Fruit fly (Drosophila melanogaster): ENCODE measurements around the gene CG17726.

CG17726 gene

DNA sequence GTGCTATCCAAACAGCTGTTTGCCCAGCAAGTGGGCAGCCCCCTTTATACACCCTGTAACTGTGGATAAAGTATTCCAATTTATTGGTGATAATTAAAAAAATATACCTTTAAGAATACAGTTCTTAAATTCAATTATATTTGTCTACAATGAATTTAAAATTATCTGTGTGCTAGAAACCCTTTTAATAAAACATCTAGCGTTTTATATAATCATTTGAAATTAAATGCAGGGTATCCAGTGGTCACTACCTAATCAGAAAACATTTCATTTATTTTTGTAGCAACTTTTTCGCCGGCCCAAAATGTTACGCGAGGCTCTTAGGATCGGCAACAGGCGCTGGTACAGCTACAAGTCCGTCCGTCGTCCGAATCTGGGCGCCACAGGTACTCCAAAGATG lies at the start of gene CG17726 (continued):
- TF ChIP-seq CG3838 (GFP tag; optimal IDR thresholded peaks at IDR 0.05) (peak; percentile 85), CG7987 (GFP tag; optimal IDR thresholded peaks at IDR 0.05) (peak; percentile 65), CG16779 (GFP tag; IDR thresholded peaks at IDR 0.05) (peak; percentile 90), Sin3A (optimal IDR thresholded peaks at IDR 0.05) (no peak), CG14860 (GFP tag; IDR thresholded peaks at IDR 0.05; ENCODE audit: partially characterized antibody) (no peak), luna (GFP tag; optimal IDR thresholded peaks at IDR 0.05) (peak; percentile 27), gsb-n (tag; optimal IDR thresholded peaks at IDR 0.05) (peak; percentile 99), ems (GFP tag; optimal IDR thresholded peaks at IDR 0.05) (peak; percentile 87), Spps (tag; optimal IDR thresholded peaks at IDR 0.05) (peak; percentile 96), jumu (GFP tag; optimal IDR thresholded peaks at IDR 0.05) (peak; percentile 79), stwl (tag; optimal IDR thresholded peaks at IDR 0.05) (peak; percentile 80), ssp (GFP tag; IDR thresholded peaks at IDR 0.05) (peak; percentile 93), CG6683 (GFP tag; optimal IDR thresholded peaks at IDR 0.05) (peak; percentile 87), Tbp (GFP tag; optimal IDR thresholded peaks at IDR 0.05) (no peak), ash1 (GFP tag; optimal IDR thresholded peaks at IDR 0.05) (peak; percentile 9), ken (GFP tag; IDR thresholded peaks at IDR 0.05) (peak; percentile 96), Dfd (GFP tag; optimal IDR thresholded peaks at IDR 0.05) (no peak), MESR4 (GFP tag; optimal IDR thresholded peaks at IDR 0.05) (peak; percentile 67), emc (GFP tag; optimal IDR thresholded peaks at IDR 0.05) (peak; percentile 54), CG33213 (GFP tag; optimal IDR thresholded peaks at IDR 0.05) (peak; percentile 67), ap (GFP tag; IDR thresholded peaks at IDR 0.05) (peak; percentile 99), Hmr (GFP tag; optimal IDR thresholded peaks at IDR 0.05) (no peak), sc (optimal IDR thresholded peaks at IDR 0.05) (no peak), sc (GFP tag; optimal IDR thresholded peaks at IDR 0.05) (peak; percentile 92), CG17912 (GFP tag; optimal IDR thresholded peaks at IDR 0.05) (peak; percentile 87), org-1 (GFP tag; optimal IDR thresholded peaks at IDR 0.05) (peak; percentile 93), Med (GFP tag) (peak; percentile 97), CG17328 (GFP tag; IDR thresholded peaks at IDR 0.05) (peak; percentile 99), Hr3 (GFP tag; optimal IDR thresholded peaks at IDR 0.05) (peak; percentile 97), Max (GFP tag; optimal IDR thresholded peaks at IDR 0.05) (peak; percentile 94), CG7745 (tag; optimal IDR thresholded peaks at IDR 0.05) (peak; percentile 92), Bgb (GFP tag; IDR thresholded peaks at IDR 0.05; ENCODE audit: partially characterized antibody) (no peak), Antp (GFP tag; optimal IDR thresholded peaks at IDR 0.05) (peak; percentile 80), CoRest (tag; optimal IDR thresholded peaks at IDR 0.05) (peak; percentile 99), Doc2 (GFP tag; IDR thresholded peaks at IDR 0.05) (peak; percentile 89), CG5953 (GFP tag; IDR thresholded peaks at IDR 0.05) (peak; percentile 97), dpn (GFP tag; optimal IDR thresholded peaks at IDR 0.05) (peak; percentile 91 to 97), sug (tag; optimal IDR thresholded peaks at IDR 0.05) (peak; percentile 95), CG7271 (tag; optimal IDR thresholded peaks at IDR 0.05) (peak; percentile 93), psq (GFP tag; optimal IDR thresholded peaks at IDR 0.05) (peak; percentile 88), CHES-1-like (GFP tag; optimal IDR thresholded peaks at IDR 0.05) (peak; percentile 84), CG7556 (GFP tag; optimal IDR thresholded peaks at IDR 0.05) (peak; percentile 96), CG2116 (GFP tag; optimal IDR thresholded peaks at IDR 0.05) (peak; percentile 86), crp (GFP tag; optimal IDR thresholded peaks at IDR 0.05) (peak; percentile 62 to 88), Gsc (GFP tag; IDR thresholded peaks at IDR 0.05) (peak; percentile 86), row (GFP tag; IDR thresholded peaks at IDR 0.05) (peak; percentile 100), lilli (GFP tag; optimal IDR thresholded peaks at IDR 0.05) (peak; percentile 96), tup (GFP tag; optimal IDR thresholded peaks at IDR 0.05) (peak; percentile 89), CG6813 (GFP tag; optimal IDR thresholded peaks at IDR 0.05) (peak; percentile 93), Awh (GFP tag; IDR thresholded peaks at IDR 0.05) (peak; percentile 99), ro (GFP tag; IDR thresholded peaks at IDR 0.05) (peak; percentile 95), sr (GFP tag; IDR thresholded peaks at IDR 0.05) (peak; percentile 76; the same call in 1 of the 3 replicates)

All from whole organism, embryonic.